Worm (Caenorhabditis elegans) whole organism, L4 larva: Measurements from ENCODE around the gene Y54F10AM.6.

Source experiments
- T20F7.1 ChIP-seq: fragments of 200-800 bp; sonication (Bioruptor generic); optimal IDR thresholded peaks from 2 replicates; lab custom pipeline; 2018; ENCODE audit warnings: mild to moderate bottlenecking, missing genetic modification characterization, missing compliant biosample characterization
- T26A8.4 ChIP-seq: fragments of 200-800 bp; sonication (Bioruptor generic); IDR thresholded peaks from 2 replicates; pipeline ENCODE4 v1.3.6; 2022; ENCODE audit warnings: missing genetic modification characterization, missing compliant biosample characterization
- ceh-20 ChIP-seq: fragments of 200-800 bp; sonication (Bioruptor generic); IDR thresholded peaks from 2 replicates; pipeline ENCODE4 v1.3.6; 2022; ENCODE audit warnings: missing genetic modification reagents, missing genetic modification characterization, missing compliant biosample characterization
- cey-2 ChIP-seq: sonication (generic microtip); optimal IDR thresholded peaks from 3 replicates; lab custom pipeline; 2017; ENCODE audit warnings: missing genetic modification characterization, mild to moderate bottlenecking, missing compliant biosample characterization, antibody characterized with exemption, borderline replicate concordance; ENCODE audit not compliant: insufficient read depth
- dmd-6 ChIP-seq: fragments of 200-800 bp; sonication (Bioruptor generic); IDR thresholded peaks from 2 replicates; pipeline ENCODE4 v1.3.6; 2022; ENCODE audit warnings: missing genetic modification reagents, missing genetic modification characterization, missing compliant biosample characterization
- dpl-1 ChIP-seq: fragments of 150-350 bp; optimal IDR thresholded peaks from 2 replicates; lab custom pipeline; 2014; ENCODE audit warnings: missing biosample characterization, missing genetic modification reagents, missing genetic modification characterization
- duxl-1 ChIP-seq: sonication (generic microtip); optimal IDR thresholded peaks from 2 replicates; lab custom pipeline; 2016; ENCODE audit warnings: mild to moderate bottlenecking, missing genetic modification characterization, moderate library complexity, missing compliant biosample characterization; ENCODE audit not compliant: poor library complexity
- egl-43 ChIP-seq: fragments of 200-800 bp; sonication (Bioruptor generic); IDR thresholded peaks from 2 replicates; pipeline ENCODE4 v1.3.6; 2022; ENCODE audit warnings: missing genetic modification reagents, missing genetic modification characterization, missing compliant biosample characterization
- hif-1 ChIP-seq, 2 experiments: sonication (generic microtip); optimal IDR thresholded peaks; 2 replicates each; lab custom pipeline; 2016 to 2017; ENCODE audit warnings: missing compliant biosample characterization in 2 of 2, missing genetic modification characterization in 2 of 2, missing genetic modification reagents in 2 of 2, missing genotype in 2 of 2, mild to moderate bottlenecking in 1 of 2
- hlh-11 ChIP-seq: fragments of 200-800 bp; sonication (Bioruptor generic); optimal IDR thresholded peaks from 2 replicates; lab custom pipeline; 2018; ENCODE audit warnings: mild to moderate bottlenecking, missing genetic modification characterization, missing compliant biosample characterization
- lin-13 ChIP-seq: fragments of 150-350 bp; optimal IDR thresholded peaks from 2 replicates; lab custom pipeline; 2014; ENCODE audit warnings: missing biosample characterization, missing genetic modification reagents, missing genetic modification characterization
- madf-9 ChIP-seq: fragments of 200-800 bp; sonication (Bioruptor generic); conservative IDR thresholded peaks from 2 replicates; pipeline ENCODE4 v1.3.6; 2022; ENCODE audit warnings: missing genetic modification reagents, missing genetic modification characterization, missing compliant biosample characterization
- mdl-1 ChIP-seq, 2 experiments: fragments of 150-350 bp in 1 of 2; sonication (generic microtip) in 1 of 2; optimal IDR thresholded peaks; 2 replicates each; lab custom pipeline; 2014 to 2017; ENCODE audit warnings: missing biosample characterization in 2 of 2, missing genetic modification characterization in 2 of 2
- nhr-11 ChIP-seq: fragments of 150-350 bp; optimal IDR thresholded peaks from 2 replicates; lab custom pipeline; 2014; ENCODE audit warnings: missing biosample characterization, missing genetic modification characterization
- nhr-6 ChIP-seq: fragments of 150-350 bp; optimal IDR thresholded peaks from 2 replicates; lab custom pipeline; 2014; ENCODE audit warnings: missing biosample characterization, missing genetic modification characterization
- nhr-76 ChIP-seq: fragments of 150-350 bp; optimal IDR thresholded peaks from 2 replicates; lab custom pipeline; 2014; ENCODE audit warnings: missing biosample characterization, missing genetic modification characterization
- nhr-77 ChIP-seq: fragments of 150-350 bp; optimal IDR thresholded peaks from 2 replicates; lab custom pipeline; 2014; ENCODE audit warnings: missing biosample characterization, missing genetic modification characterization
- php-3 ChIP-seq: fragments of 200-800 bp; sonication (Bioruptor generic); IDR thresholded peaks from 2 replicates; pipeline ENCODE4 v1.3.6; 2022; ENCODE audit warnings: missing genetic modification reagents, missing genetic modification characterization, missing compliant biosample characterization
- rbr-2 ChIP-seq: sonication (generic microtip); optimal IDR thresholded peaks from 2 replicates; lab custom pipeline; 2016; ENCODE audit warnings: missing genotype, missing genetic modification characterization, missing compliant biosample characterization
- unc-62 ChIP-seq, 3 experiments: fragments of 150-350 bp in 1 of 3; sonication (generic microtip); optimal IDR thresholded peaks in 2 of 3; peaks in 1 of 3; 1 replicate in 1 of 3; 2 replicates in 2 of 3; lab custom pipeline; 2014 to 2017; ENCODE audit warnings: missing biosample characterization in 3 of 3, missing genetic modification characterization in 3 of 3, missing genetic modification reagents in 3 of 3, missing genotype in 1 of 3
- zip-11 ChIP-seq: fragments of 200-800 bp; sonication (Bioruptor generic); IDR thresholded peaks from 2 replicates; pipeline ENCODE4 v1.3.6; 2022; ENCODE audit warnings: missing genetic modification characterization, missing compliant biosample characterization
- zip-2 ChIP-seq: fragments of 150-350 bp; optimal IDR thresholded peaks from 2 replicates; lab custom pipeline; 2014; ENCODE audit warnings: missing biosample characterization, missing genetic modification characterization

Gene Y54F10AM.6

DNA sequence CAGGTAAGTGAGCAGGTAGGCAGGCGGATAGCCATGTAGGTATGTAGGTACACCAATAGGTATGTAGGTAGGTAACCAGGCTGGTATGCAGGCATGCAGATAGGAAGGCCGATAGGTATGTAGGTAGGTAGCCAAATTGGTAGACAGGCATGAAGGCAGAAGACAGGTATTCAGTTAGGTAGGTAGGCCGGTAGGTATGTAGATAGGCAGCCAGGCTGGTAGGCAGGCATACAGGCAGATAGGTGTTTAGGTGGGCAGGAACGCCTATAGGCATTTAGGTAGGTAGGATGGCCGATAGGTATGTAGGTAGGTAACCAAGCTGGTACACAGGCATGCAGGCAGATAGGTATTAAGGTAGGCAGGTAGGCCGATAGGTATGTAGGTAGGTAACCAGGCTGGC, 52.1 kb downstream of the Y54F10AM.6 start:
- TF ChIP-seq hlh-11 (no peak), mdl-1 (tag; optimal IDR thresholded peaks at IDR 0.05; lab: Kevin White, UChicago) (no peak), nhr-11 (no peak)

- TF ChIP-seq nhr-76 (tag; lab: Kevin White, UChicago) (no peak), php-3 (GFP tag; lab: Robert Waterston, UW) (no peak), hif-1 (tag; optimal IDR thresholded peaks at IDR 0.05; lab: Kevin White, UChicago) (no peak), T26A8.4 (no peak), lin-13 (GFP tag; lab: Kevin White, UChicago) (no peak), rbr-2 (tag; lab: Kevin White, UChicago) (no peak), zip-2 (no peak), cey-2 (tag; lab: Kevin White, UChicago) (no peak), ceh-20 (GFP tag; lab: Robert Waterston, UW) (no peak), egl-43 (no peak), dpl-1 (GFP tag; lab: Kevin White, UChicago) (no peak), nhr-6 (tag; lab: Kevin White, UChicago) (no peak), dmd-6 (GFP tag; lab: Robert Waterston, UW) (no peak), madf-9 (GFP tag; lab: Robert Waterston, UW) (no peak), T20F7.1 (GFP tag; lab: Kevin White, UChicago) (no peak), unc-62 (GFP tag; optimal IDR thresholded peaks at IDR 0.05 in 1 of 2; lab: Kevin White, UChicago) (no peak), unc-62 (tag; optimal IDR thresholded peaks at IDR 0.05; lab: Kevin White, UChicago) (no peak), nhr-77 (tag; lab: Kevin White, UChicago) (no peak), duxl-1 (no peak), zip-11 (GFP tag; lab: Robert Waterston, UW) (no peak)
- TF ChIP-seq, all 104 proteins: peak for 0
Measured at ce11 chrIII:2561410-2561809, 52.8 kb downstream of the Y54F10AM.6 start, which contains the start of gene nhr-239. Gene nhr-239, plus strand, starts transcription at chrIII:2561710.
